Worm (Caenorhabditis elegans): ENCODE results near the gene nasp-2.

DNA sequence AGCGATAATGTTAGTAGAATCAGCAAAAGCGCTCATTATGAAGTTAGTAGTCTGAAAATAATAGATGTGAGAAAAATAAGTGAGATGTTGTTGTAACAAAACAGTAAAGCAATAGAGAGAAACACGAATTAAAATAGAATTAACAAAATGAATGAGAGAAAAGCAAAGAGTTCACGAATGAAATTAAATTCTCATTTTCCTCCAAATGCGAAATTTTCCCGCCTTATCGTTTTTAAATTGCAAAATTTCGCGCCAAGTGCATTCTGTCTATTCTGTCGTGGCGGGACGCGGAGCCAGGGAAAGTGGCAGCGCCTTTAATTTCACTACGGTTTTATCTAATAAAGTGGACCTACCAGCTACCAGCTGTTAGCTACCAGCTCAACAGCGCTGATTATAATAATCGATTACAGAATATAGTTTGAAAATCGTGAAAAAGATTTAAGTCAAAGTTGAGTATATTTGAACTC, at the start of gene nasp-2:
- TF ChIP-seq klf-2 (GFP tag; conservative IDR thresholded peaks at IDR 0.05), result no peak
- no peak for TF ChIP-seq flt-1 (GFP tag; IDR thresholded peaks at IDR 0.05)
- TF ChIP-seq tab-1 (GFP tag; IDR thresholded peaks at IDR 0.05), result no peak
- no peak for TF ChIP-seq T22C8.4 (GFP tag; IDR thresholded peaks at IDR 0.05)
- no peak for TF ChIP-seq ztf-23 (GFP tag; IDR thresholded peaks at IDR 0.05)
- TF ChIP-seq ztf-29 (GFP tag; IDR thresholded peaks at IDR 0.05), result no peak
- TF ChIP-seq ref-1 (GFP tag; conservative IDR thresholded peaks at IDR 0.05), result no peak

Measured in whole organism, midembryonic.